Worm (Caenorhabditis elegans): Measurements from ENCODE around the gene F49H12.4.

F49H12.4 gene

DNA sequence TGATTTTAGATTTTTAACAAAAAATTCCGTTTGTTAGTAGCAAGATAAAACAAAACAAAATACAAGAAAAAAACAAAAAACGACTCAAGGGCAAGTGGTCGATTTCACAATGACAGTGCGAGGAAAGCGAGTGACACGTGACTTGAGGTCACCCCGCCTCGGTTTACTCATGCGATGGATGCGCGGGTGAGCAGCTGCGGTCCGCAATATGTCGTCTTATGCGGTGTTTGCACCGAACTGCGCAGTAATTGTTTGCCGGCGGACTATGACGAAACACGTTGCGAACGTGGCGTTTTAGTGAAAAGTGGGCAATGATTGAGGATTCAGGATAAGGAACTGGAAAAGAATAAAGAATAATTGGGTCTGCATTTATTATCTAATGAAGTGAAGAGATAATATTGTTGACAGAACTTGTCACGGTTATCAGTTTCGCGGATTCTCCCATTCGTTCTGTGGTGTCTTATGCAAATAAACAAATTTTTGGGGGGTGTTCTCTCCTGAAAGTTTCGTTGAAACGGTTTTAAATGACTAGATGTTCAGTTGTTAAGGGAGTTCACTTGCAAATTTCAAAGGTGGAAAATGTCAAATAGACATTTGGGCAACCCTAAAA, 8.1 kb upstream of the F49H12.4 start (continued):
- TF ChIP-seq snpc-4 (tag; optimal IDR thresholded peaks at IDR 0.05) (peak; percentile 48), skn-1 (tag; optimal IDR thresholded peaks at IDR 0.05) (no peak), nhr-25 (tag; optimal IDR thresholded peaks at IDR 0.05) (peak; percentile 86), nhr-6 (tag; optimal IDR thresholded peaks at IDR 0.05) (no peak), lsy-2 (tag; optimal IDR thresholded peaks at IDR 0.05) (no peak), ztf-11 (tag; optimal IDR thresholded peaks at IDR 0.05) (no peak), nhr-23 (tag; optimal IDR thresholded peaks at IDR 0.05) (no peak), unc-62 (GFP tag; optimal IDR thresholded peaks at IDR 0.05) (no peak), nhr-21 (tag; optimal IDR thresholded peaks at IDR 0.05) (peak; percentile 30), gmeb-1 (tag; optimal IDR thresholded peaks at IDR 0.05) (peak; percentile 52), lin-11 (tag; optimal IDR thresholded peaks at IDR 0.05) (peak; percentile 77), Y55F3AM.14 (GFP tag; optimal IDR thresholded peaks at IDR 0.05) (peak; percentile 2), nhr-129 (tag; optimal IDR thresholded peaks at IDR 0.05) (peak; percentile 87), peb-1 (tag; optimal IDR thresholded peaks at IDR 0.05) (no peak)

DNA sequence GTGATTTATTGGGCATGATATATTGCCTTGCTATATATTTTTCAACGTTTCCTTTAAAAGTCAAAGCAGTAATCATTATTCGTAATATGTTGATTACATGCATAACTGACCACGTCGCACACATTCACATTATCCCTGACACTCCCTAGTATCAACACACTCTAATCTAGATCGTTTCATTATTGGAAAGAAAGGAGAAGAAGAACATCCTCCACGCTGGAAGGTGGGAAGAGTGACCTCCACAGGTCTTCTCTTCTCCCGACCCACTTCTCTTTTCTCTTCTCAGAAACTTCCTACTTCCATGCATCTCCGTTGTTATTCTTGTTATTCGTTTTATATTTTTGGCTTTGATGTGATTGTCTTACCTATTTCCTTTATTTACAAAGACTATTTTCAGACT, 5.6 kb upstream of the F49H12.4 start, which contains the start of gene txdc-12.2:
TSS of gene txdc-12.2 (plus strand) at position 396 of the 400 bp plus-strand sequence.
- no peak for TF ChIP-seq egl-27 (tag; optimal IDR thresholded peaks at IDR 0.05)
- no peak for TF ChIP-seq blmp-1 (tag; optimal IDR thresholded peaks at IDR 0.05; ENCODE audit: insufficient read depth)
- no peak for TF ChIP-seq unc-55 (GFP tag; optimal IDR thresholded peaks at IDR 0.05)
- TF ChIP-seq lin-13 (GFP tag; optimal IDR thresholded peaks at IDR 0.05): no peak
- TF ChIP-seq fos-1 (tag; optimal IDR thresholded peaks at IDR 0.05): peak; percentile 1
- TF ChIP-seq lin-39 (tag; optimal IDR thresholded peaks at IDR 0.05): no peak
- no peak for TF ChIP-seq snpc-4 (tag; optimal IDR thresholded peaks at IDR 0.05)

DNA sequence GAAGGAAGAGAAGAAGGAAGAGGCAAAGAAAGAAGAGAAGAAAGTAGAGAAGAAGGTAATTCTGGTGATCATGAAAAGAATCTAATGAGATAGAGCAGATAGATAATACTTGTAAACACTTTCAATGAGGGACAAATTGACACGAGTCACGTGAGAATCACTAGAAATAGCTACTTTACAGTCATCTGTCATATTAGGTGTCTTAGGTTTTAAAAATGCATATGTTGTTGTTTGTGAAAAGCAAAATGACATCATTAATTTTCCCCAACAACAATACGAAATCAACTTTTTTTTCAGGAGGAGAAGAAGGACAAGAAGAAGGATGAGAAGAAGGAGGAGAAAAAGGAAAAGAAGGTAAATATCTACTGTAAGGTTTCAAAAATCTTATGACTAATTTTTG, 4.5 kb upstream of the F49H12.4 start:
- peak; percentile 26 for TF ChIP-seq nhr-129 (tag; optimal IDR thresholded peaks at IDR 0.05)
- TF ChIP-seq lin-11 (tag; optimal IDR thresholded peaks at IDR 0.05): no peak
- TF ChIP-seq ZK546.5 (tag; optimal IDR thresholded peaks at IDR 0.05): no peak
- peak; percentile 27 for TF ChIP-seq nhr-25 (tag; optimal IDR thresholded peaks at IDR 0.05)
- peak; percentile 13 for TF ChIP-seq sma-9 (GFP tag; optimal IDR thresholded peaks at IDR 0.05)
- no peak for TF ChIP-seq sma-9 (tag; optimal IDR thresholded peaks at IDR 0.05)

DNA sequence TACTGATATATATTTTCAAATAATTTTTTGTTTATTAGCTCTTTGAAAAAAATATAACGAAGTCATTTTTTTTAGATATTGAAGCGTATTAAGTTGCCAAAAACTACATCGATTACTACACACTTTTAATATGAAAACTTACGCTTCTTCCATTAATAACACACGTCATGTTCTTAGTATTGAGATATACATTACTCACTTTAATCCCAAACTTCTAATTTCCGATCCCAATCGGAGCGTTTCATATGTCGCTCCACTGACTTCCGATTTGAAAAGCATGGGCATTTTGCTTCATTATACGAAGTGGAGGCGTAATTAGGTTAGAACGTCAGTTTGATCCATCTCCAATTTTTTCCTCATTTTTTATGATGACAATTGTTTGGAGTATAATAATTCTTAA, 814 bp upstream of the F49H12.4 start:
- no peak for TF ChIP-seq nhr-6 (tag; optimal IDR thresholded peaks at IDR 0.05)
- TF ChIP-seq F13H6.1 (tag; optimal IDR thresholded peaks at IDR 0.05): no peak
- TF ChIP-seq unc-55 (GFP tag; optimal IDR thresholded peaks at IDR 0.05): no peak
- no peak for TF ChIP-seq ztf-11 (tag; optimal IDR thresholded peaks at IDR 0.05)
- TF ChIP-seq snpc-4 (tag; optimal IDR thresholded peaks at IDR 0.05): no peak

DNA sequence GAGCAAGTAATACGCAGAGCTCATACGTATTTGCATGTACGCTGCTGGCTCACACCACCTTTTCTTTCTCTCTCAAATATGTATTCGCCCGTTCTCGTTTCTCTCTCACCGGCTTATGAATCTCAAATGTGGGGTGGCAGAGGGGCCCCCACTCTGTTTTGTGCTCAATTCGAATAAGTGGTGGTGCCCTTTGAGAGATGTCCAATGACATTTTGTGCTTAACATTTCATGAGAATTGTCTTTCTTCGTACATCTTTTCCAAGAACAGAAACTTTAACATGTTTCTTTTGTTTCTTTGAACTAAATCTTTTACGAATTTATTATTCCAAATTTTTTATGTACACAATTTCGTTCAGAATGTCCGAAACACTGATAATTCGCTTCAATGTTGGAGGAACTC, 4.4 kb downstream of the F49H12.4 start, which contains the start of gene F49H12.3:
TSS of gene F49H12.3 (plus strand) at position 357 of the 400 bp plus-strand sequence.
- no peak for TF ChIP-seq ama-1 (optimal IDR thresholded peaks at IDR 0.05)
- TF ChIP-seq nhr-21 (tag; optimal IDR thresholded peaks at IDR 0.05): no peak
- no peak for TF ChIP-seq gmeb-1 (tag; optimal IDR thresholded peaks at IDR 0.05)
- TF ChIP-seq skn-1 (tag; optimal IDR thresholded peaks at IDR 0.05): no peak
- TF ChIP-seq nhr-77 (tag; optimal IDR thresholded peaks at IDR 0.05): no peak
- no peak for TF ChIP-seq alr-1 (tag; optimal IDR thresholded peaks at IDR 0.05)
- TF ChIP-seq sma-3 (GFP tag; optimal IDR thresholded peaks at IDR 0.05): no peak
- no peak for TF ChIP-seq nhr-23 (tag; optimal IDR thresholded peaks at IDR 0.05)
- TF ChIP-seq nhr-129 (tag; optimal IDR thresholded peaks at IDR 0.05): no peak
- no peak for TF ChIP-seq mbf-1 (tag; optimal IDR thresholded peaks at IDR 0.05)
- no peak for TF ChIP-seq snpc-4 (tag; optimal IDR thresholded peaks at IDR 0.05)
- no peak for TF ChIP-seq ZK546.5 (tag; optimal IDR thresholded peaks at IDR 0.05)
- TF ChIP-seq elt-3 (tag; optimal IDR thresholded peaks at IDR 0.05): no peak
- TF ChIP-seq lsy-2 (tag; optimal IDR thresholded peaks at IDR 0.05): no peak
- no peak for TF ChIP-seq lin-39 (tag; optimal IDR thresholded peaks at IDR 0.05)
- TF ChIP-seq zag-1 (tag; optimal IDR thresholded peaks at IDR 0.05): no peak
- TF ChIP-seq egl-27 (tag; optimal IDR thresholded peaks at IDR 0.05): no peak

DNA sequence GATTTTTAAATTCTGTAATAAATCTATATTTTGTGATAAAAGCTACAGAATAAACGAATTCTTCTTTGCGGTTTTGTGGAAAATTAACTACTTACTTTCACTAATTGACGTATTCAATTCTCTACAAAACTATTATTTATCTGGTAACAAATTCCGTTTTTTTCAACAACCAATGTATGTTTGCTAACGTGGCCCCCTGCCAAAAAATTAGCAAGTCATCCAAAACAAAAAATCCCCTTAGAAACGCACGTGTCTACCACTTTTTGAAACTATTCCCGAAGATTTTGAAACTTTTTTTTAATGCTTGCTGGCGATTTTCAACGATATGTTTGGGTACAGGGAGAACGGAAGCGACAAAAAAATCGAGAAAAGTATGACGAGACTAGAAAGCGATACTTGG, 5.4 kb downstream of the F49H12.4 start, which contains the start of gene F49H12.2:
TSS of gene F49H12.2 (plus strand) at position 301 of the 400 bp plus-strand sequence.
- TF ChIP-seq elt-3 (tag; optimal IDR thresholded peaks at IDR 0.05) (no peak), nhr-25 (tag; optimal IDR thresholded peaks at IDR 0.05) (no peak), unc-39 (tag; optimal IDR thresholded peaks at IDR 0.05) (no peak), nhr-10 (tag; optimal IDR thresholded peaks at IDR 0.05) (no peak), blmp-1 (tag; optimal IDR thresholded peaks at IDR 0.05; ENCODE audit: insufficient read depth) (no peak), unc-55 (GFP tag; optimal IDR thresholded peaks at IDR 0.05) (no peak), nhr-21 (tag; optimal IDR thresholded peaks at IDR 0.05) (no peak), egl-27 (tag; optimal IDR thresholded peaks at IDR 0.05) (no peak), F13H6.1 (tag; optimal IDR thresholded peaks at IDR 0.05) (no peak), gmeb-1 (tag; optimal IDR thresholded peaks at IDR 0.05) (no peak), dmd-4 (tag; optimal IDR thresholded peaks at IDR 0.05) (no peak), lin-13 (GFP tag; optimal IDR thresholded peaks at IDR 0.05) (no peak), ztf-11 (tag; optimal IDR thresholded peaks at IDR 0.05) (no peak), lin-11 (tag; optimal IDR thresholded peaks at IDR 0.05) (no peak)
